Worm (Caenorhabditis elegans) whole organism, midembryonic: ENCODE results near the gene srx-68.

Source experiments
- T22C8.4 ChIP-seq: fragments of 200-800 bp; sonication (Bioruptor generic); IDR thresholded peaks from 2 replicates; pipeline ENCODE4 v1.3.6; 2022; ENCODE audit warnings: missing genetic modification characterization, missing compliant biosample characterization
- klf-2 ChIP-seq: fragments of 200-800 bp; sonication (Bioruptor generic); conservative IDR thresholded peaks from 2 replicates; pipeline ENCODE4 v1.3.6; 2022; ENCODE audit warnings: missing genetic modification reagents, missing genetic modification characterization, missing compliant biosample characterization
- ref-1 ChIP-seq: fragments of 200-800 bp; sonication (Bioruptor generic); conservative IDR thresholded peaks from 2 replicates; pipeline ENCODE4 v1.3.6; 2022; ENCODE audit warnings: missing genetic modification reagents, missing genetic modification characterization, missing compliant biosample characterization
- ztf-29 ChIP-seq: fragments of 200-800 bp; sonication (Bioruptor generic); IDR thresholded peaks from 2 replicates; pipeline ENCODE4 v1.3.6; 2022; ENCODE audit warnings: missing genetic modification reagents, missing genetic modification characterization, missing compliant biosample characterization

- no peak for TF ChIP-seq T22C8.4 (GFP tag; lab: Robert Waterston, UW)
- no peak for TF ChIP-seq ztf-29
- TF ChIP-seq ref-1 (GFP tag; lab: Robert Waterston, UW) = no peak
- TF ChIP-seq klf-2 = no peak
Measured at ce11 chrV:3949723-3950122, 37.2 kb downstream of the srx-68 start, which contains the start of gene dach-1.
